Worm (Caenorhabditis elegans) whole organism, L4/young adult: ENCODE data around the gene pxf-1.

Experiments
- W03F9.2 ChIP-seq: fragments of 150-350 bp; optimal IDR thresholded peaks from 2 replicates; lab custom pipeline; 2014; ENCODE audit warnings: missing biosample characterization, missing genetic modification characterization
- dao-5 ChIP-seq: sonication (generic microtip); optimal IDR thresholded peaks from 2 replicates; lab custom pipeline; 2016; ENCODE audit warnings: missing genotype, missing genetic modification characterization, moderate library complexity, missing compliant biosample characterization
- him-1 ChIP-seq: sonication (generic microtip); optimal IDR thresholded peaks from 2 replicates; lab custom pipeline; 2016; ENCODE audit warnings: missing genotype, missing genetic modification reagents, missing genetic modification characterization, missing compliant biosample characterization

- TF ChIP-seq dao-5 (tag; lab: Kevin White, UChicago) (no peak), W03F9.2 (tag; lab: Kevin White, UChicago) (no peak), him-1 (tag; lab: Kevin White, UChicago) (no peak)
Observed at ce11 chrIV:10129957-10130356, 44.2 kb downstream of the pxf-1 start, which contains the start of gene glt-3.
